Fruit fly (Drosophila melanogaster) whole organism, embryonic: ENCODE results near the gene CG7183.

Source experiments
- Bdp1 ChIP-seq: fragments of 200-800 bp; sonication (Bioruptor generic); optimal IDR thresholded peaks from 3 replicates; lab custom pipeline; 2016; ENCODE audit warnings: missing biosample characterization, missing genetic modification characterization
- CG10366 ChIP-seq: fragments of 200-800 bp; sonication (Bioruptor generic); IDR thresholded peaks from 2 replicates; pipeline ENCODE4 v1.3.6; 2022; ENCODE audit warnings: missing biosample characterization, missing genetic modification characterization
- CG10431 ChIP-seq: fragments of 200-800 bp; sonication (Bioruptor generic); optimal IDR thresholded peaks from 3 replicates; lab custom pipeline; 2018; ENCODE audit warnings: missing biosample characterization, mild to moderate bottlenecking, missing genetic modification characterization
- CG11398 ChIP-seq: fragments of 200-800 bp; sonication (Bioruptor generic); optimal IDR thresholded peaks from 2 replicates; lab custom pipeline; 2016; ENCODE audit warnings: missing biosample characterization, missing genetic modification characterization
- CG11695 ChIP-seq: fragments of 200-800 bp; sonication (Bioruptor generic); IDR thresholded peaks from 3 replicates; pipeline ENCODE4 v1.3.6; 2022; ENCODE audit warnings: missing biosample characterization, missing genetic modification characterization
- CG11696 ChIP-seq: fragments of 200-800 bp; sonication (Bioruptor generic); IDR thresholded peaks from 2 replicates; pipeline ENCODE4 v1.3.6; 2022; ENCODE audit warnings: missing biosample characterization, missing genetic modification characterization
- CG12391 ChIP-seq: fragments of 200-800 bp; sonication (Bioruptor generic); optimal IDR thresholded peaks from 3 replicates; lab custom pipeline; 2018; ENCODE audit warnings: missing biosample characterization, mild to moderate bottlenecking, missing genetic modification characterization, moderate library complexity
- CG13287 ChIP-seq: fragments of 200-800 bp; sonication (Bioruptor generic); IDR thresholded peaks from 2 replicates; pipeline ENCODE4 v1.3.6; 2022; ENCODE audit warnings: missing biosample characterization, missing genetic modification characterization; ENCODE audit not compliant: partially characterized antibody
- CG14014 ChIP-seq: fragments of 200-800 bp; sonication (Bioruptor generic); IDR thresholded peaks from 2 replicates; pipeline ENCODE4 v1.3.6; 2022; ENCODE audit warnings: missing biosample characterization, missing genetic modification characterization
- CG16779 ChIP-seq: fragments of 200-800 bp; sonication (Bioruptor generic); IDR thresholded peaks from 2 replicates; pipeline ENCODE4 v1.3.6; 2022; ENCODE audit warnings: missing biosample characterization, missing genetic modification characterization
- CG17612 ChIP-seq: fragments of 200-800 bp; sonication (Bioruptor generic); IDR thresholded peaks from 2 replicates; pipeline ENCODE4 v1.3.6; 2022; ENCODE audit warnings: missing biosample characterization, missing genetic modification characterization
- CG2199 ChIP-seq: fragments of 200-800 bp; sonication (Bioruptor generic); IDR thresholded peaks from 3 replicates; pipeline ENCODE4 v1.3.6; 2022; ENCODE audit warnings: missing biosample characterization, missing genetic modification characterization
- CG2889 ChIP-seq: fragments of 200-800 bp; sonication (Bioruptor generic); IDR thresholded peaks from 3 replicates; pipeline ENCODE4 v1.3.6; 2022; ENCODE audit warnings: missing biosample characterization, missing genetic modification characterization
- CG4730 ChIP-seq: fragments of 200-800 bp; sonication (Bioruptor generic); IDR thresholded peaks from 2 replicates; pipeline ENCODE4 v1.3.6; 2022; ENCODE audit warnings: missing biosample characterization, missing genetic modification characterization
- CG7372 ChIP-seq: fragments of 200-800 bp; sonication (Bioruptor generic); IDR thresholded peaks from 2 replicates; pipeline ENCODE4 v1.3.6; 2022; ENCODE audit warnings: missing biosample characterization, missing genetic modification characterization
- CG9727 ChIP-seq: fragments of 200-800 bp; sonication (Bioruptor generic); optimal IDR thresholded peaks from 3 replicates; lab custom pipeline; 2017; ENCODE audit warnings: missing biosample characterization, mild to moderate bottlenecking, missing genetic modification characterization
- Chrac-16 ChIP-seq: fragments of 200-800 bp; sonication (Bioruptor generic); optimal IDR thresholded peaks from 3 replicates; lab custom pipeline; 2016; ENCODE audit warnings: missing biosample characterization, missing genetic modification characterization
- D19A ChIP-seq: fragments of 200-800 bp; optimal IDR thresholded peaks from 3 replicates; lab custom pipeline; 2019; ENCODE audit warnings: missing biosample characterization, mild to moderate bottlenecking, missing genetic modification characterization, moderate library complexity
- E2f1 ChIP-seq: fragments of 200-800 bp; sonication (Bioruptor generic); IDR thresholded peaks from 2 replicates; pipeline ENCODE4 v1.3.6; 2022; ENCODE audit warnings: missing biosample characterization, missing genetic modification characterization
- Hr78 ChIP-seq, 2 experiments: fragments of 200-800 bp in 1 of 2; fragments of >200 bp in 1 of 2; sonication (Bioruptor generic) in 1 of 2; optimal IDR thresholded peaks; 2 replicates each; lab custom pipeline; 2017 to 2019; ENCODE audit warnings: missing biosample characterization in 2 of 2, missing genetic modification characterization in 2 of 2, mild to moderate bottlenecking in 1 of 2, moderate library complexity in 1 of 2
- Max ChIP-seq: fragments of 200-800 bp; sonication (Bioruptor generic); optimal IDR thresholded peaks from 2 replicates; lab custom pipeline; 2016; ENCODE audit warnings: missing biosample characterization, mild to moderate bottlenecking, missing genetic modification characterization
- Med ChIP-seq: fragments of 200-800 bp; sonication (Bioruptor generic); peaks from one replicate; lab custom pipeline; 2016; ENCODE audit warnings: missing biosample characterization, missing genetic modification characterization, mild to moderate bottlenecking, inconsistent platforms, moderate library complexity
- NK7.1 ChIP-seq: fragments of 200-800 bp; sonication (Bioruptor generic); optimal IDR thresholded peaks from 3 replicates; lab custom pipeline; 2016; ENCODE audit warnings: missing biosample characterization, missing genetic modification characterization
- Neu2 ChIP-seq: fragments of 200-800 bp; sonication (Bioruptor generic); optimal IDR thresholded peaks from 3 replicates; lab custom pipeline; 2016; ENCODE audit warnings: missing biosample characterization, missing genetic modification characterization, borderline replicate concordance
- Nf-YB ChIP-seq: fragments of 200-800 bp; sonication (Bioruptor generic); optimal IDR thresholded peaks from 3 replicates; lab custom pipeline; 2019; ENCODE audit warnings: missing biosample characterization, mild to moderate bottlenecking, missing genetic modification characterization, moderate library complexity
- Six4 ChIP-seq: fragments of 200-800 bp; sonication (Bioruptor generic); optimal IDR thresholded peaks from 2 replicates; lab custom pipeline; 2016; ENCODE audit warnings: missing biosample characterization, missing genetic modification characterization
- Sry-δ ChIP-seq: fragments of 200-800 bp; sonication (Bioruptor generic); optimal IDR thresholded peaks from 2 replicates; lab custom pipeline; 2016; ENCODE audit warnings: missing biosample characterization, missing genetic modification characterization
- TFAM ChIP-seq: fragments of 200-800 bp; sonication (Bioruptor generic); optimal IDR thresholded peaks from 2 replicates; lab custom pipeline; 2017; ENCODE audit warnings: missing biosample characterization, missing genetic modification characterization, inconsistent platforms
- ap ChIP-seq: fragments of 200-800 bp; sonication (Bioruptor generic); IDR thresholded peaks from 2 replicates; pipeline ENCODE4 v1.3.6; 2022; ENCODE audit warnings: missing biosample characterization, missing genetic modification characterization
- bbx ChIP-seq: fragments of 200-800 bp; sonication (Bioruptor generic); IDR thresholded peaks from 2 replicates; pipeline ENCODE4 v1.3.6; 2022; ENCODE audit warnings: missing biosample characterization, missing genetic modification characterization; ENCODE audit not compliant: partially characterized antibody
- bsh ChIP-seq, 2 experiments: fragments of 200-800 bp; sonication (Bioruptor generic); optimal IDR thresholded peaks; 2 replicates each; lab custom pipeline; 2017 to 2018; ENCODE audit warnings: mild to moderate bottlenecking in 2 of 2, missing biosample characterization in 2 of 2, missing genetic modification characterization in 2 of 2, moderate library complexity in 1 of 2
- danr ChIP-seq: fragments of 200-800 bp; sonication (Bioruptor generic); IDR thresholded peaks from 2 replicates; pipeline ENCODE4 v1.3.6; 2022; ENCODE audit warnings: missing biosample characterization, missing genetic modification characterization
- ham ChIP-seq: fragments of 200-800 bp; sonication (Bioruptor generic); IDR thresholded peaks from 2 replicates; pipeline ENCODE4 v1.3.6; 2022; ENCODE audit warnings: missing biosample characterization, missing genetic modification characterization
- hbn ChIP-seq: fragments of 200-800 bp; sonication (Bioruptor generic); IDR thresholded peaks from 2 replicates; pipeline ENCODE4 v1.3.6; 2022; ENCODE audit warnings: missing biosample characterization, missing genetic modification characterization; ENCODE audit not compliant: partially characterized antibody
- kah ChIP-seq: fragments of 200-800 bp; sonication (Bioruptor generic); optimal IDR thresholded peaks from 2 replicates; lab custom pipeline; 2018; ENCODE audit warnings: missing biosample characterization, mild to moderate bottlenecking, missing genetic modification characterization
- nerfin-2 ChIP-seq: fragments of 200-800 bp; sonication (Bioruptor generic); IDR thresholded peaks from 2 replicates; pipeline ENCODE4 v1.3.6; 2022; ENCODE audit warnings: missing biosample characterization, missing genetic modification characterization; ENCODE audit not compliant: partially characterized antibody
- oc ChIP-seq: fragments of 200-800 bp; sonication (Bioruptor generic); optimal IDR thresholded peaks from 2 replicates; lab custom pipeline; 2018; ENCODE audit warnings: missing biosample characterization, mild to moderate bottlenecking, missing genetic modification characterization, moderate library complexity
- odd ChIP-seq: fragments of 200-800 bp; sonication (Bioruptor generic); optimal IDR thresholded peaks from 2 replicates; lab custom pipeline; 2017; ENCODE audit warnings: missing biosample characterization, mild to moderate bottlenecking, missing genetic modification characterization
- peb ChIP-seq: fragments of 200-800 bp; sonication (Bioruptor generic); IDR thresholded peaks from 2 replicates; pipeline ENCODE4 v1.3.6; 2022; ENCODE audit warnings: missing biosample characterization, missing genetic modification characterization
- pum ChIP-seq: fragments of 200-800 bp; sonication (Bioruptor generic); optimal IDR thresholded peaks from 2 replicates; lab custom pipeline; 2016; ENCODE audit warnings: missing biosample characterization, missing genetic modification characterization
- repo ChIP-seq: fragments of 200-800 bp; sonication (Bioruptor generic); optimal IDR thresholded peaks from 2 replicates; lab custom pipeline; 2016; ENCODE audit warnings: missing biosample characterization, missing genetic modification characterization
- run ChIP-seq: fragments of 200-800 bp; sonication (Bioruptor generic); optimal IDR thresholded peaks from 3 replicates; lab custom pipeline; 2018; ENCODE audit warnings: missing biosample characterization, mild to moderate bottlenecking, missing genetic modification characterization
- sd ChIP-seq: fragments of 200-800 bp; sonication (Bioruptor generic); optimal IDR thresholded peaks from 3 replicates; lab custom pipeline; 2018; ENCODE audit warnings: missing biosample characterization, mild to moderate bottlenecking, missing genetic modification characterization, moderate library complexity
- sr ChIP-seq: fragments of 200-800 bp; sonication (Bioruptor generic); IDR thresholded peaks from 3 replicates; pipeline ENCODE4 v1.3.6; 2022; ENCODE audit warnings: missing biosample characterization, missing genetic modification characterization
- unc-4 ChIP-seq: fragments of 200-800 bp; sonication (Bioruptor generic); IDR thresholded peaks from 2 replicates; pipeline ENCODE4 v1.3.6; 2022; ENCODE audit warnings: missing biosample characterization, missing genetic modification characterization; ENCODE audit not compliant: partially characterized antibody
- vnd ChIP-seq: fragments of 200-800 bp; sonication (Bioruptor generic); IDR thresholded peaks from 3 replicates; pipeline ENCODE4 v1.3.6; 2022; ENCODE audit warnings: missing biosample characterization, missing genetic modification characterization; ENCODE audit not compliant: partially characterized antibody
- z ChIP-seq: fragments of 200-800 bp; sonication (Bioruptor generic); IDR thresholded peaks from 3 replicates; pipeline ENCODE4 v1.3.6; 2022; ENCODE audit warnings: missing biosample characterization, missing genetic modification characterization

The CG7183 gene

DNA sequence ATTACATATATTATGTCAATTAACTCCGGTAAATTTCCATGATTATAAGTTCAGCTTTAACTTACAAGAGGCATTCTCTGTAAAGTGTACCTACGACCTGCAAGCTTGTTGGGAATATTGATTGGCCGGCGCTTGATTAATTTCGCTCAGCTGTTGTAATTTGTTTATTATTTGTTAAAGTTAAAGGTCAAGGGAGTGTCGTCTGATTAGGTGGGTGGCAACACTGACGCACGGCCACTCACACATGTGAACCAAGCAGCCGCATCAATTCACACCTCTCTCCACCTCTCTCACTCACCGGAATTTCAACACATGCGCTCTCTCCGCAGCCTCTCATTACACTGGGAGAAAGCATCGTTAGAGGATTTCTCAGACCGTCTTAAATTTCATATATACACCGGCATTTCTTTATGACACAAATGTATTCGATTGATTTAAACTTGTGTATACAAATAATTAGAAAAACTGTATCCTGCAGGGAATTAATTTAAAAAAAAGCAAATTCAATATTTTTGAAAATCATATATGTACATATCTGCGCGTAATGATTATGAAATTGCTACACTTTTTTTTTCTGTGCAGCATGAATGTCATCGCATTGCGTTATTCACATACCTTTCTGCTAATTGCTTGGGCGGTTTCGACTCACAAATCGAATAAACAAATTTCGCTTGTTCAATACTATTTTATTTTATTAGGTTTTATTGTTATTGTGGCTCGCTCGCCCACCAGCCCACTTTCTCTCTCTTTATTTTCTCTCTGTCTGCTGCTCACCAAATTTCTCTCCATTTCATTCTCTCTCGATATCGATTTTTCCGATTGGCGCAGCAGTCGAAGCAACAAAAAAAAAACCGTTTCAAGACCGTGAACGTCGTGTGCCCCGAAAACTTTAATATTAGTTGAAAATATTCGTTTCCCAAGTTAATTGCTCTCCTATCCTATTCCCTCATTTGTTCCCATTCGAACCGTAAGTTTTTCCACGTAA lies 48.2 kb downstream of the CG7183 start (continued):
- peak; percentile 92 for TF ChIP-seq Chrac-16 (GFP tag; lab: Kevin White, UChicago)
- TF ChIP-seq odd (GFP tag; lab: Kevin White, UChicago), result peak; percentile 91
- 0 out of 2 replicates have a peak, but pooled peaks have one; percentile 15 for TF ChIP-seq CG16779
- no peak for TF ChIP-seq sr (GFP tag; lab: Robert Waterston, UW)
- no peak for TF ChIP-seq unc-4
- TF ChIP-seq D19A (tag; lab: Kevin White, UChicago), result peak; percentile 92
- TF ChIP-seq kah (GFP tag; lab: Kevin White, UChicago), result peak; percentile 84
- TF ChIP-seq Neu2 (GFP tag; lab: Kevin White, UChicago), result peak; percentile 46
- peak; percentile 82 for TF ChIP-seq CG10366
- peak; percentile 85 to 96 for TF ChIP-seq bsh (GFP tag; optimal IDR thresholded peaks at IDR 0.05; lab: Kevin White, UChicago)
- no peak for TF ChIP-seq nerfin-2
- peak; percentile 56 for TF ChIP-seq TFAM (GFP tag; lab: Kevin White, UChicago)
- peak; percentile 88 for TF ChIP-seq run (tag; lab: Kevin White, UChicago)
- peak; percentile 91 for TF ChIP-seq CG11695 (GFP tag; lab: Robert Waterston, UW)
- 0 out of 3 replicates have a peak, but pooled peaks have one; percentile 7 for TF ChIP-seq z
- TF ChIP-seq sd (tag; lab: Kevin White, UChicago), result peak; percentile 94
- TF ChIP-seq ham (GFP tag; lab: Robert Waterston, UW), result no peak
- TF ChIP-seq bbx (GFP tag; lab: Robert Waterston, UW), result no peak
- peak; percentile 83 for TF ChIP-seq CG10431
- no peak for TF ChIP-seq CG13287
- TF ChIP-seq CG14014, result peak; percentile 84
- TF ChIP-seq vnd, result no peak
- TF ChIP-seq CG9727 (GFP tag; lab: Kevin White, UChicago), result peak; percentile 96
- peak in 1 of 2 experiments; percentile 90 for TF ChIP-seq Hr78 (GFP tag; optimal IDR thresholded peaks at IDR 0.05; lab: Kevin White, UChicago)
- peak; percentile 80 for TF ChIP-seq repo
- peak; percentile 94 for TF ChIP-seq Med (GFP tag; lab: Kevin White, UChicago)
- peak; percentile 93 for TF ChIP-seq Max (GFP tag; lab: Kevin White, UChicago)
- TF ChIP-seq E2f1 (GFP tag; lab: Robert Waterston, UW), result peak; percentile 86
- TF ChIP-seq CG12391 (tag; lab: Kevin White, UChicago), result peak; percentile 95
- peak; percentile 80 for TF ChIP-seq CG4730 (GFP tag; lab: Robert Waterston, UW)
- peak; percentile 96 for TF ChIP-seq oc (tag; lab: Kevin White, UChicago)
- peak; percentile 66 for TF ChIP-seq danr (GFP tag; lab: Robert Waterston, UW)
- TF ChIP-seq CG11696 (GFP tag; lab: Robert Waterston, UW), result peak; percentile 64; the same call in 1 of the 2 replicates
- TF ChIP-seq peb (GFP tag; lab: Robert Waterston, UW), result peak; percentile 84
- peak; percentile 78 for TF ChIP-seq NK7.1 (GFP tag; lab: Kevin White, UChicago)
- TF ChIP-seq Six4 (GFP tag; lab: Kevin White, UChicago), result peak; percentile 85
- TF ChIP-seq Sry-δ, result peak; percentile 55
- peak; percentile 85 for TF ChIP-seq Bdp1 (GFP tag; lab: Kevin White, UChicago)
- TF ChIP-seq ap (GFP tag; lab: Robert Waterston, UW), result peak; percentile 82
- TF ChIP-seq hbn (GFP tag; lab: Robert Waterston, UW), result no peak
- TF ChIP-seq CG2199 (GFP tag; lab: Robert Waterston, UW), result peak; percentile 65; the same call in 1 of the 3 replicates
- peak; percentile 86 for TF ChIP-seq CG11398 (GFP tag; lab: Kevin White, UChicago)
- TF ChIP-seq CG17612 (GFP tag; lab: Robert Waterston, UW), result peak; percentile 71
- peak; percentile 83 for TF ChIP-seq Nf-YB (GFP tag; lab: Kevin White, UChicago)
- TF ChIP-seq CG2889 (GFP tag; lab: Robert Waterston, UW), result peak; percentile 71; the same call in 2 of the 3 replicates
- TF ChIP-seq pum, result peak; percentile 91
- TF ChIP-seq CG7372 (GFP tag; lab: Robert Waterston, UW), result peak; percentile 88
